Fruit fly (Drosophila melanogaster) whole organism, embryonic: ENCODE results near the gene CG4593.

ENCODE experiments used
- BtbVII ChIP-seq: fragments of 200-800 bp; sonication (Bioruptor generic); optimal IDR thresholded peaks from 3 replicates; lab custom pipeline; 2017; ENCODE audit warnings: missing biosample characterization, mild to moderate bottlenecking, missing genetic modification characterization
- CG11695 ChIP-seq: fragments of 200-800 bp; sonication (Bioruptor generic); IDR thresholded peaks from 3 replicates; pipeline ENCODE4 v1.3.6; 2022; ENCODE audit warnings: missing biosample characterization, missing genetic modification characterization
- CG14014 ChIP-seq: fragments of 200-800 bp; sonication (Bioruptor generic); IDR thresholded peaks from 2 replicates; pipeline ENCODE4 v1.3.6; 2022; ENCODE audit warnings: missing biosample characterization, missing genetic modification characterization
- CG14050 ChIP-seq: fragments of 200-800 bp; sonication (Bioruptor generic); IDR thresholded peaks from 3 replicates; pipeline ENCODE4 v1.3.6; 2022; ENCODE audit warnings: missing biosample characterization, missing genetic modification characterization
- CG15479 ChIP-seq: fragments of 200-800 bp; sonication (Bioruptor generic); optimal IDR thresholded peaks from 3 replicates; lab custom pipeline; 2019; ENCODE audit warnings: missing biosample characterization, mild to moderate bottlenecking, missing genetic modification characterization, moderate library complexity
- CG15601 ChIP-seq: fragments of 200-800 bp; sonication (Bioruptor generic); optimal IDR thresholded peaks from 3 replicates; lab custom pipeline; 2019; ENCODE audit warnings: missing biosample characterization, mild to moderate bottlenecking, missing genetic modification characterization, moderate library complexity
- CG1647 ChIP-seq: fragments of 200-800 bp; sonication (Bioruptor generic); optimal IDR thresholded peaks from 3 replicates; lab custom pipeline; 2016; ENCODE audit warnings: missing biosample characterization, missing genetic modification characterization
- CG17385 ChIP-seq: fragments of 200-800 bp; sonication (Bioruptor generic); optimal IDR thresholded peaks from 3 replicates; lab custom pipeline; 2018; ENCODE audit warnings: missing biosample characterization, mild to moderate bottlenecking, missing genetic modification characterization
- CG1792 ChIP-seq: fragments of 200-800 bp; sonication (Bioruptor generic); optimal IDR thresholded peaks from 2 replicates; lab custom pipeline; 2016; ENCODE audit warnings: missing biosample characterization, missing genetic modification characterization
- CG2129 ChIP-seq: fragments of 200-800 bp; sonication (Bioruptor generic); IDR thresholded peaks from 2 replicates; pipeline ENCODE4 v1.3.6; 2022; ENCODE audit warnings: missing biosample characterization, missing genetic modification characterization; ENCODE audit not compliant: partially characterized antibody
- CG3281 ChIP-seq: fragments of 200-800 bp; sonication (Bioruptor generic); optimal IDR thresholded peaks from 3 replicates; lab custom pipeline; 2017; ENCODE audit warnings: missing biosample characterization, mild to moderate bottlenecking, missing genetic modification characterization
- CG34224 ChIP-seq: fragments of 200-800 bp; sonication (Bioruptor generic); IDR thresholded peaks from 3 replicates; pipeline ENCODE4 v1.3.6; 2022; ENCODE audit warnings: missing biosample characterization, missing genetic modification characterization; ENCODE audit not compliant: partially characterized antibody
- CG3995 ChIP-seq: fragments of 200-800 bp; sonication (Bioruptor generic); optimal IDR thresholded peaks from 3 replicates; lab custom pipeline; 2016; ENCODE audit warnings: missing biosample characterization, missing genetic modification characterization
- CG4424 ChIP-seq: fragments of 200-800 bp; sonication (Bioruptor generic); optimal IDR thresholded peaks from 3 replicates; lab custom pipeline; 2016; ENCODE audit warnings: missing biosample characterization, missing genetic modification characterization
- CG4854 ChIP-seq: fragments of 200-800 bp; sonication (Bioruptor generic); optimal IDR thresholded peaks from 2 replicates; lab custom pipeline; 2016; ENCODE audit warnings: missing biosample characterization, missing genetic modification characterization, inconsistent platforms
- CG6175 ChIP-seq: fragments of 200-800 bp; sonication (Bioruptor generic); IDR thresholded peaks from 3 replicates; pipeline ENCODE4 v1.3.6; 2022; ENCODE audit warnings: missing biosample characterization, missing genetic modification characterization
- CG8924 ChIP-seq: fragments of 200-800 bp; optimal IDR thresholded peaks from 3 replicates; lab custom pipeline; 2019; ENCODE audit warnings: missing biosample characterization, mild to moderate bottlenecking, missing genetic modification characterization, moderate library complexity
- CG9727 ChIP-seq: fragments of 200-800 bp; sonication (Bioruptor generic); optimal IDR thresholded peaks from 3 replicates; lab custom pipeline; 2017; ENCODE audit warnings: missing biosample characterization, mild to moderate bottlenecking, missing genetic modification characterization
- CoRest ChIP-seq: fragments of 200-800 bp; sonication (Bioruptor generic); optimal IDR thresholded peaks from 3 replicates; lab custom pipeline; 2018; ENCODE audit warnings: missing biosample characterization, mild to moderate bottlenecking, missing genetic modification characterization, moderate library complexity
- D ChIP-seq, 2 experiments: fragments of 200-800 bp in 1 of 2; fragments of >200 bp in 1 of 2; sonication (Bioruptor generic) in 1 of 2; optimal IDR thresholded peaks; 2 replicates in 1 of 2; 3 replicates in 1 of 2; lab custom pipeline; 2017; ENCODE audit warnings: mild to moderate bottlenecking in 1 of 2, missing biosample characterization in 1 of 2, missing genetic modification characterization in 1 of 2, missing genetic modification reagents in 1 of 2
- Dip3 ChIP-seq: fragments of 200-800 bp; sonication (Bioruptor generic); optimal IDR thresholded peaks from 3 replicates; lab custom pipeline; 2016; ENCODE audit warnings: missing biosample characterization, missing genetic modification characterization
- Doc2 ChIP-seq: fragments of 200-800 bp; sonication (Bioruptor generic); IDR thresholded peaks from 2 replicates; pipeline ENCODE4 v1.3.6; 2022; ENCODE audit warnings: missing biosample characterization, missing genetic modification characterization
- Dp ChIP-seq: fragments of 200-800 bp; sonication (Bioruptor generic); optimal IDR thresholded peaks from 2 replicates; lab custom pipeline; 2018; ENCODE audit warnings: missing biosample characterization, mild to moderate bottlenecking, missing genetic modification characterization, moderate library complexity
- HmgZ ChIP-seq: fragments of 200-800 bp; sonication (Bioruptor generic); optimal IDR thresholded peaks from 2 replicates; lab custom pipeline; 2018; ENCODE audit warnings: missing biosample characterization, mild to moderate bottlenecking, missing genetic modification characterization
- MBD-R2 ChIP-seq: fragments of 200-800 bp; sonication (Bioruptor generic); IDR thresholded peaks from 2 replicates; pipeline ENCODE4 v1.3.6; 2022; ENCODE audit warnings: missing biosample characterization, missing genetic modification characterization
- Nf-YB ChIP-seq: fragments of 200-800 bp; sonication (Bioruptor generic); optimal IDR thresholded peaks from 3 replicates; lab custom pipeline; 2019; ENCODE audit warnings: missing biosample characterization, mild to moderate bottlenecking, missing genetic modification characterization, moderate library complexity
- Sry-β ChIP-seq: fragments of 200-800 bp; sonication (Bioruptor generic); optimal IDR thresholded peaks from 2 replicates; lab custom pipeline; 2018; ENCODE audit warnings: missing biosample characterization, mild to moderate bottlenecking, missing genetic modification characterization, moderate library complexity
- Ssrp ChIP-seq: fragments of 200-800 bp; sonication (Bioruptor generic); optimal IDR thresholded peaks from 2 replicates; lab custom pipeline; 2018; ENCODE audit warnings: missing biosample characterization, mild to moderate bottlenecking, missing genetic modification characterization, moderate library complexity
- Trl ChIP-seq, 3 experiments: fragments of >200 bp in 2 of 3; fragments of 200-800 bp in 1 of 3; sonication (Bioruptor generic) in 1 of 3; optimal IDR thresholded peaks; 2 replicates in 1 of 3; 3 replicates in 2 of 3; lab custom pipeline; 2016 to 2017; ENCODE audit warnings: missing biosample characterization in 1 of 3, missing genetic modification characterization in 1 of 3
- abd-A ChIP-seq: fragments of 200-800 bp; sonication (Bioruptor generic); optimal IDR thresholded peaks from 3 replicates; lab custom pipeline; 2019; ENCODE audit warnings: missing biosample characterization, mild to moderate bottlenecking, missing genetic modification characterization, moderate library complexity
- bowl ChIP-seq: fragments of 200-800 bp; sonication (Bioruptor generic); IDR thresholded peaks from 2 replicates; pipeline ENCODE4 v1.3.6; 2022; ENCODE audit warnings: missing biosample characterization, missing genetic modification characterization
- br ChIP-seq: fragments of >200 bp; optimal IDR thresholded peaks from 2 replicates; lab custom pipeline; 2017
- cg ChIP-seq: fragments of 200-800 bp; sonication (Bioruptor generic); optimal IDR thresholded peaks from 3 replicates; lab custom pipeline; 2019; ENCODE audit warnings: missing biosample characterization, mild to moderate bottlenecking, missing genetic modification characterization, moderate library complexity
- danr ChIP-seq: fragments of 200-800 bp; sonication (Bioruptor generic); IDR thresholded peaks from 2 replicates; pipeline ENCODE4 v1.3.6; 2022; ENCODE audit warnings: missing biosample characterization, missing genetic modification characterization
- en ChIP-seq: fragments of 200-800 bp; sonication (Bioruptor generic); optimal IDR thresholded peaks from 2 replicates; lab custom pipeline; 2016; ENCODE audit warnings: missing biosample characterization, missing genetic modification characterization
- esg ChIP-seq: fragments of 200-800 bp; sonication (Bioruptor generic); conservative IDR thresholded peaks from 2 replicates; pipeline ENCODE4 v1.3.6; 2022; ENCODE audit warnings: missing biosample characterization, missing genetic modification characterization
- fd96Cb ChIP-seq: fragments of 200-800 bp; sonication (Bioruptor generic); optimal IDR thresholded peaks from 2 replicates; lab custom pipeline; 2018; ENCODE audit warnings: missing biosample characterization, mild to moderate bottlenecking, missing genetic modification characterization, moderate library complexity
- kni ChIP-seq: fragments of 200-800 bp; sonication (Bioruptor generic); optimal IDR thresholded peaks from 3 replicates; lab custom pipeline; 2017; ENCODE audit warnings: mild to moderate bottlenecking, missing biosample characterization, missing genetic modification reagents, missing genetic modification characterization
- knrl ChIP-seq: fragments of 200-800 bp; sonication (Bioruptor generic); IDR thresholded peaks from 3 replicates; pipeline ENCODE4 v1.3.6; 2022; ENCODE audit warnings: missing biosample characterization, missing genetic modification characterization; ENCODE audit not compliant: partially characterized antibody
- nerfin-1 ChIP-seq: fragments of 200-800 bp; sonication (Bioruptor generic); optimal IDR thresholded peaks from 3 replicates; lab custom pipeline; 2019; ENCODE audit warnings: missing biosample characterization, mild to moderate bottlenecking, missing genetic modification characterization, moderate library complexity
- pho ChIP-seq: fragments of 200-800 bp; sonication (Bioruptor generic); optimal IDR thresholded peaks from 2 replicates; lab custom pipeline; 2016; ENCODE audit warnings: missing biosample characterization, missing genetic modification characterization
- pros ChIP-seq: fragments of 200-800 bp; sonication (Bioruptor generic); optimal IDR thresholded peaks from 3 replicates; lab custom pipeline; 2019; ENCODE audit warnings: missing biosample characterization, mild to moderate bottlenecking, missing genetic modification characterization, moderate library complexity
- psq ChIP-seq: fragments of 200-800 bp; sonication (Bioruptor generic); optimal IDR thresholded peaks from 2 replicates; lab custom pipeline; 2017; ENCODE audit warnings: missing biosample characterization, missing genetic modification characterization
- seq ChIP-seq: fragments of 200-800 bp; sonication (Bioruptor generic); IDR thresholded peaks from 2 replicates; pipeline ENCODE4 v1.3.6; 2022; ENCODE audit warnings: missing biosample characterization, missing genetic modification characterization
- tll ChIP-seq, 2 experiments: fragments of 200-800 bp in 1 of 2; fragments of >200 bp in 1 of 2; sonication (Bioruptor generic) in 1 of 2; optimal IDR thresholded peaks; 2 replicates each; lab custom pipeline; 2017 to 2019; ENCODE audit warnings: missing biosample characterization in 2 of 2, missing genetic modification characterization in 2 of 2, mild to moderate bottlenecking in 1 of 2, moderate library complexity in 1 of 2
- vnd ChIP-seq: fragments of 200-800 bp; sonication (Bioruptor generic); IDR thresholded peaks from 3 replicates; pipeline ENCODE4 v1.3.6; 2022; ENCODE audit warnings: missing biosample characterization, missing genetic modification characterization; ENCODE audit not compliant: partially characterized antibody
- yki ChIP-seq: fragments of >200 bp; optimal IDR thresholded peaks from 3 replicates; lab custom pipeline; 2018
- z ChIP-seq: fragments of 200-800 bp; sonication (Bioruptor generic); IDR thresholded peaks from 3 replicates; pipeline ENCODE4 v1.3.6; 2022; ENCODE audit warnings: missing biosample characterization, missing genetic modification characterization
- zfh2 ChIP-seq: fragments of 200-800 bp; sonication (Bioruptor generic); optimal IDR thresholded peaks from 2 replicates; lab custom pipeline; 2016; ENCODE audit warnings: missing biosample characterization, missing genetic modification characterization

Gene CG4593

dm6 chrX:6988632-6989338 is 24.9 kb upstream of the CG4593 start (continued):
- peak; percentile 64 for TF ChIP-seq D (optimal IDR thresholded peaks at IDR 0.05; lab: Kevin White, UChicago)
- TF ChIP-seq D (GFP tag; optimal IDR thresholded peaks at IDR 0.05; lab: Kevin White, UChicago) = peak; percentile 29
- no peak for TF ChIP-seq bowl (GFP tag; lab: Robert Waterston, UW)
- TF ChIP-seq CG8924 = peak; percentile 0
- no peak for TF ChIP-seq MBD-R2 (GFP tag; lab: Robert Waterston, UW)
- no peak for TF ChIP-seq en
- no peak for TF ChIP-seq abd-A (tag; lab: Kevin White, UChicago)
- no peak for TF ChIP-seq BtbVII
- TF ChIP-seq Sry-β (GFP tag; lab: Kevin White, UChicago) = no peak
- TF ChIP-seq esg (GFP tag; lab: Robert Waterston, UW) = no peak
- TF ChIP-seq fd96Cb = no peak
- peak; percentile 79 for TF ChIP-seq z (GFP tag; lab: Robert Waterston, UW)
- no peak for TF ChIP-seq zfh2 (GFP tag; lab: Kevin White, UChicago)
- peak; percentile 32 for TF ChIP-seq CG15479 (GFP tag; lab: Kevin White, UChicago)
- TF ChIP-seq CG17385 (GFP tag; lab: Kevin White, UChicago) = peak; percentile 18
- no peak for TF ChIP-seq Ssrp (tag; lab: Kevin White, UChicago)
- TF ChIP-seq CG4854 (GFP tag; lab: Kevin White, UChicago) = no peak
- TF ChIP-seq CG15601 (tag; lab: Kevin White, UChicago) = no peak
- TF ChIP-seq HmgZ (tag; lab: Kevin White, UChicago) = no peak
- TF ChIP-seq br = no peak
- no peak for TF ChIP-seq cg (GFP tag; lab: Kevin White, UChicago)
- no peak for TF ChIP-seq Doc2 (GFP tag; lab: Robert Waterston, UW)
- no peak for TF ChIP-seq danr (GFP tag; lab: Robert Waterston, UW)
- no peak for TF ChIP-seq CG1647 (GFP tag; lab: Kevin White, UChicago)
- no peak for TF ChIP-seq knrl
- TF ChIP-seq CG11695 (GFP tag; lab: Robert Waterston, UW) = no peak
- no peak for TF ChIP-seq CG4424 (GFP tag; lab: Kevin White, UChicago)
- TF ChIP-seq seq (GFP tag; lab: Robert Waterston, UW) = 0 out of 2 replicates have a peak, but pooled peaks have one; percentile 43
- no peak for TF ChIP-seq CG14014 (GFP tag; lab: Robert Waterston, UW)
- 0 out of 3 replicates have a peak, but pooled peaks have one; percentile 27 for TF ChIP-seq CG34224 (GFP tag; lab: Robert Waterston, UW)
- peak; percentile 62 for TF ChIP-seq yki
- TF ChIP-seq kni (GFP tag; lab: Kevin White, UChicago) = peak; percentile 60
- TF ChIP-seq psq (GFP tag; lab: Kevin White, UChicago) = peak; percentile 26
- no peak for TF ChIP-seq CoRest (tag; lab: Kevin White, UChicago)
- TF ChIP-seq Nf-YB = no peak
- TF ChIP-seq Dp (GFP tag; lab: Kevin White, UChicago) = no peak
- TF ChIP-seq pros (GFP tag; lab: Kevin White, UChicago) = peak; percentile 98
- TF ChIP-seq CG6175 (GFP tag; lab: Robert Waterston, UW) = no peak
- TF ChIP-seq CG14050 (GFP tag; lab: Robert Waterston, UW) = no peak
- TF ChIP-seq nerfin-1 (tag; lab: Kevin White, UChicago) = peak; percentile 94
- TF ChIP-seq vnd (GFP tag; lab: Robert Waterston, UW) = no peak
- no peak for TF ChIP-seq Dip3 (GFP tag; lab: Kevin White, UChicago)
- no peak for TF ChIP-seq CG2129 (GFP tag; lab: Robert Waterston, UW)
- no peak for TF ChIP-seq CG1792 (GFP tag; lab: Kevin White, UChicago)
- TF ChIP-seq CG9727 (GFP tag; lab: Kevin White, UChicago) = no peak
- TF ChIP-seq CG3995 (GFP tag; lab: Kevin White, UChicago) = no peak
- peak in 1 of 2 experiments; percentile 13 for TF ChIP-seq tll (GFP tag; optimal IDR thresholded peaks at IDR 0.05; lab: Kevin White, UChicago)
- peak; percentile 72 to 90 for TF ChIP-seq Trl (optimal IDR thresholded peaks at IDR 0.05; lab: Kevin White, UChicago)
- no peak for TF ChIP-seq Trl (GFP tag; optimal IDR thresholded peaks at IDR 0.05; lab: Kevin White, UChicago)
- no peak for TF ChIP-seq CG3281 (GFP tag; lab: Kevin White, UChicago)
- TF ChIP-seq pho (GFP tag; lab: Kevin White, UChicago) = no peak
